Worm (Caenorhabditis elegans): ENCODE data around the gene F56D6.8.

DNA sequence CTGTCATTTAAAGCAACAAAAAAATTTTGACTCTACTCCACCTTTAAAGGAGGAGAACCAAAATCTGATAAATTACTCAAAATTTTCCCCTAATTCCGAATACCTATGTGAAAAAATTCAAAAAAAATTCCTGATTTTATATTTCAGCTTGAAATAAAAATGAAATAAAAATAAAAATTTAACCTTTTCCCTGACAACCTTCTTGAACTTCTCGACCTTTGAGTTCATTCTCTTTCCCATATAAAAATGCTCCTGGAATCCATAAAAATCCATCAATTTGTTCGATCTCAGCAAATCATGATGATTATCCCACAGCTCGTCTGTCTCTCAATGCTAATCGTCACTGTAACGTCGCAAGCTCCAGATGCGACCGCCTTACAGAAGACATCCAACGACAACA lies 8.7 kb upstream of the F56D6.8 start, which contains the start of gene F56D6.6:
- TF ChIP-seq egl-27 (tag; optimal IDR thresholded peaks at IDR 0.05) = no peak
- no peak for TF ChIP-seq skn-1 (tag; optimal IDR thresholded peaks at IDR 0.05)

Data from whole organism, L1 larva.